Fruit fly (Drosophila melanogaster) Kc167 (cell line): ENCODE data around the gene CG8837.

Source experiments
- insv ChIP-seq: fragments of >200 bp; optimal IDR thresholded peaks from 3 replicates; lab custom pipeline; 2018; ENCODE audit warnings: missing external identifiers
- psq ChIP-seq: fragments of >200 bp; optimal IDR thresholded peaks from 2 replicates; lab custom pipeline; 2017; ENCODE audit warnings: missing external identifiers

DNA sequence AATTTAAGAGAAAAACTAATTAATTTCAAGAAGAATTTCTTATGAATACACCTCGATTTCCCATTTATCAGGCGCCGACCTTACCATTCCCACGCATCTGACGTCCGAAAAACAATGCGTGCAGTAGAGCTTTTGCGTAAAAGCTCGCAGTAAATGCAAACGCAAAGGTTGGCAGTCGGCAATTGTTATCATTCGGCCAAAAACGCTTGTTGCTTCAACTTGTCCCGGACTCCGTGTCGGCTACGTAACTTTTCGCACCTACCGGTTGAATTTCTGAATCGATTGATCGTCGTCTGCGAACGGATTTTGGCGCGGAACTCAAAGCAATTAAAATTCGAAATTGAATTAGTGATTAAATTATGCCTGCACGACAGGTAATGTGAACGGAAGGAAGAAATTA is 16.2 kb upstream of the CG8837 start, which contains the start of gene CG3277:
- TF ChIP-seq psq (lab: Kevin White, UChicago) (no peak), insv (no peak)
